Worm (Caenorhabditis elegans): ENCODE measurements around the gene rbd-1.
A peak's percentile ranks its signal among the peaks of the same experiment; 100 is the strongest.

rbd-1 gene

DNA sequence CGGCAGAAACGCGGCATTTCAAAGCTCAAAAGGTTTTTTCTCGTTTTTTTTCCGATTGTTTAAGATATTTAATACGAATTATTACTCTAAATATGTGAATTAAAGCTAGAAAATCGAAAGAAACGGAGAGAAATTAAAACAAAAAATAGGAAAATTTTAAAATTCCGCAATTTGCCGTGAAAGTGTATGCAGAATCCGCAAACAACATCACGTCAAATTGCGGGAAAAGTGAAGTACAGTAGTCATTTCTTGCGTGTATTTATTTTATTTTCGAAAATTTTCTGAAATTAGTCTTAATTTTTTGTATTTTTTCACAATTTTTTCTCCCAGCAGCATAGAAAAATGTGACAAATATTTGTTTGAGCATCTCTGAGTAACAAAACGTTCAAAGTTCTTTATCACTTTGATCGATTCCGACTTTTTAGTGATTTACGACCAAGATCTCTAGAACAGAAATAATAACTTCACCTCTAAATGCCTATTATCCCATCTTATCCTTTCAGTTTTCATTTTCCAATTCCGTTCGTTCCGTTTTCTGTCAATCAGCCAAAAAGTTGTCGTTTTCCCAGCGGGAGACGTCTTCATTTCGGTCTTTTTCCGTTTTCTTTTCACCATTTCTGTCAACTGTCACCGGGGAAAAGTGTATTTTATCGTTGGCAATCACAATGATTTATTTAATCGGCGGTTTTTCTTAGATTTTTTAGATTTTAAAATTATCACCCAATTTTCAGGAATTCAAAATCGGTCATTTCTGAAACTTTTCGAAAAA lies 39.8 kb upstream of the rbd-1 start:
- no peak for TF ChIP-seq jun-1 (tag; optimal IDR thresholded peaks at IDR 0.05)
- TF ChIP-seq lin-39 (tag; optimal IDR thresholded peaks at IDR 0.05) = no peak

DNA sequence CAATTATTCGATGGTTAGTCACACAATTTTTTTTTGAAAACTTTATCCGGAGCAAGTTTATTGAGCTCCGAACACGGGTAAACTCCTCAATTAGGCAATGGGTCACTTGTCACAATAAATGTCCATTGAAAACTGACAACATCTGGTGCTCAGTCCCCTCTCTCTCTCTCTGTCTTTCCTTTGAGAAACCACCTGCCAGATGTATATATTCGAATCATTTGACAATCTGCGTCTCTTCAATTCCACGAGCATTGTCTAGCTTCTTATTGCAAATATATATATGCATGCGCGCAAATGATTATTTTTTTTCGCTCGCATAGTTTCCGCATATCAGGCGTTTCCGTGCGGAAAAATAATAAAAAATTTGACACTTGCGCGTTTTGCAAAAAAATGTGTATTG lies 39.0 kb upstream of the rbd-1 start:
- TF ChIP-seq fkh-10 (GFP tag; optimal IDR thresholded peaks at IDR 0.05) = no peak
- no peak for TF ChIP-seq nhr-67 (tag; optimal IDR thresholded peaks at IDR 0.05)
- no peak for TF ChIP-seq snpc-4 (tag; optimal IDR thresholded peaks at IDR 0.05)
- TF ChIP-seq ceh-16 (tag; optimal IDR thresholded peaks at IDR 0.05) = no peak
- no peak for TF ChIP-seq unc-62 (GFP tag; optimal IDR thresholded peaks at IDR 0.05)
- TF ChIP-seq unc-39 (tag; optimal IDR thresholded peaks at IDR 0.05) = no peak
- no peak for TF ChIP-seq ceh-9 (tag; optimal IDR thresholded peaks at IDR 0.05)
- no peak for TF ChIP-seq egl-5 (tag; optimal IDR thresholded peaks at IDR 0.05)
- no peak for TF ChIP-seq lin-15B (tag; optimal IDR thresholded peaks at IDR 0.05)
- no peak for TF ChIP-seq nhr-77 (tag; optimal IDR thresholded peaks at IDR 0.05)
- no peak for TF ChIP-seq mml-1 (tag; optimal IDR thresholded peaks at IDR 0.05)

DNA sequence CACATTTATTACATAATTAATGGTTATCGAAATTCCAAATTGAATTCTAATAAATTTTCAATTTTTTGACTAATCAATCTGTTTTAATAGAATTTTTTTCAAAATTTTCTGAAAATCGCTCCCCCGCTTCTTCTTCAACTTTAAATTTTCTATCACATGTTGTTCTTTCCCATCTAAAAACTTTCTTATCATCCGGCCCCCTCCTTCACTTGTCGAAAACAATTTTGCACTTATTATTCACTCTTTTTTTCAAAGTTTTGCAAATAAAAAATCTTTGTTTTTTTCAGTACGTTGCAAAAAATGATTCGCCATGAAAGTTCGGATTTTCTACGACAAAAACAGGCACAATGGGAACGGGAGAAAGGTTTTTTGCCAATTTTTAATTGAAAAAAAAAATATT lies 36.4 kb upstream of the rbd-1 start, which contains the start of gene T23B5.3:
TSS of gene T23B5.3 (plus strand) at position 301 of the 400 bp plus-strand sequence.
- no peak for TF ChIP-seq pqm-1 (tag; optimal IDR thresholded peaks at IDR 0.05)

DNA sequence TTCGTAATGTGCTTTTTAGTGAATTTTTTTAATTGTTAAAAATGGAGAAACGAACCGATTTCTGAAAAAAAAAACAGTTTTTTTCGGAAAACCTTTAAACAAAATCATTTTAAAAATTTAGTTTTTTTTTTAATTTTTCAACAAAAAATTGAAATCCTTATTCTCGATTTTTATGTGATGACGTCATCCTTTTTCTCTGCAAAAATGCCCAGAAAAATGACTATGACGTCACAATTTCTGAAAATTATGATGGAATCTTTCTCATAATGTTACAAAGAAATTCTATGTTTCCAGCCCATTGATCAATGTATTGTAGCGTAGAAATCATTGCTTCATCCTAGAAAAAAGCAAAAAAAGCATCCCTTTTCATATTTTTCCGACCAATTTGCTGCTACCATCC lies 35.5 kb upstream of the rbd-1 start:
- no peak for TF ChIP-seq nhr-28 (tag; optimal IDR thresholded peaks at IDR 0.05)
- TF ChIP-seq lsy-12 (tag; optimal IDR thresholded peaks at IDR 0.05) = no peak
- TF ChIP-seq ceh-28 (tag; optimal IDR thresholded peaks at IDR 0.05) = no peak
- TF ChIP-seq unc-39 (tag; optimal IDR thresholded peaks at IDR 0.05) = no peak
- TF ChIP-seq zag-1 (tag; optimal IDR thresholded peaks at IDR 0.05) = no peak
- no peak for TF ChIP-seq elt-1 (tag; optimal IDR thresholded peaks at IDR 0.05)
- TF ChIP-seq nhr-77 (tag; optimal IDR thresholded peaks at IDR 0.05) = no peak
- no peak for TF ChIP-seq nhr-43 (tag; optimal IDR thresholded peaks at IDR 0.05; ENCODE audit: poor library complexity, severe bottlenecking)
- no peak for TF ChIP-seq pqm-1 (tag; optimal IDR thresholded peaks at IDR 0.05)
- TF ChIP-seq ZK546.5 (tag; optimal IDR thresholded peaks at IDR 0.05) = no peak
- no peak for TF ChIP-seq nhr-25 (tag; optimal IDR thresholded peaks at IDR 0.05)
- TF ChIP-seq pha-4 (tag; optimal IDR thresholded peaks at IDR 0.05) = no peak

DNA sequence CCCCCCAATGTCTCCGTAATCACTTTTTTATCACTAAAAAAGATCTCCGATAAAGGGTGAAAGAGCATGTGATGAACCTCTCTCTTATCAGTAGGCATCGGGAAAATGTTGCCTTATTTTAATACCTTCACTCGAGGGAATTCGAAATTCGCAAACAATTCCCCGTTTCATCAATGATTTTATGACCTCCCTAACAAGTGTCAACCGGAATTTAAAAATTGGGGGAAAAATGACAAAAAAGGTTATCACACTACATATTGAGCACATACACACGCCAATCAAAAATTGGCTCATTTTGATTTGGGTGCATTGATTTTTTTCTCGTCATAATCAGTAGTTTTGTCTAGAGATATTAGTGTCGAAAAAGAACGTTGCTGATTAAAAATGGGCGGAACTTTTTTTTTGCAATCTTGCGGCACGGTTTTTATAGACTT lies 35.1 kb upstream of the rbd-1 start:
- TF ChIP-seq nhr-12 (tag; optimal IDR thresholded peaks at IDR 0.05) (no peak), sea-2 (GFP tag; optimal IDR thresholded peaks at IDR 0.05) (no peak), elt-2 (tag; optimal IDR thresholded peaks at IDR 0.05) (peak; percentile 99), ceh-82 (tag; optimal IDR thresholded peaks at IDR 0.05) (no peak), R02D3.7 (tag; optimal IDR thresholded peaks at IDR 0.05) (no peak), pha-4 (tag; optimal IDR thresholded peaks at IDR 0.05) (peak; percentile 34), lin-15B (tag; optimal IDR thresholded peaks at IDR 0.05) (no peak), jun-1 (tag; optimal IDR thresholded peaks at IDR 0.05) (peak; percentile 53), ztf-11 (tag; optimal IDR thresholded peaks at IDR 0.05) (no peak), pqm-1 (tag; optimal IDR thresholded peaks at IDR 0.05) (peak; percentile 91), egl-27 (tag; optimal IDR thresholded peaks at IDR 0.05) (no peak), nhr-77 (tag; optimal IDR thresholded peaks at IDR 0.05) (no peak), nhr-76 (tag; optimal IDR thresholded peaks at IDR 0.05) (no peak), mml-1 (tag; optimal IDR thresholded peaks at IDR 0.05) (no peak)

DNA sequence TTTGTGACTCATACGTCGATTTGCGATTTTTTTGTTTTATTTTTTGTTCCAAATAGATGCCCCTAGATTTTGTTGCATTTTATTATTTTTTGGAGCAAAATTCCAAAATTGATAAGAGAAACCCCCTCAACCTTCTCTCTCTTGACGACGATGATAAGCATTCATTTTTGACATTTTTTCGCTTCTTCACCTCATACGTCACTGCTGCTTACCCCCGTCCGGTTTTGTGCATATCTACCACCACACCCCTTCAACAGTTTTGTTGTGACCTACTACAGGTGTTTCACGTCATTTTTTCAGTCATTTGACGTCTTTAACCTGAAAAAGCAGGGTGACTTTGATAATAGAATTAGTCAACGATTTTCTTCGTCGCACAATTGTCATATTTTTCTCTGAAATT lies 25.9 kb upstream of the rbd-1 start:
- no peak for TF ChIP-seq sea-2 (GFP tag; optimal IDR thresholded peaks at IDR 0.05)
- TF ChIP-seq egl-27 (tag; optimal IDR thresholded peaks at IDR 0.05) = no peak
- TF ChIP-seq nhr-76 (tag; optimal IDR thresholded peaks at IDR 0.05) = no peak
- TF ChIP-seq elt-1 (tag; optimal IDR thresholded peaks at IDR 0.05) = no peak
- TF ChIP-seq jun-1 (tag; optimal IDR thresholded peaks at IDR 0.05) = peak; percentile 18
- TF ChIP-seq nfya-1 (tag; optimal IDR thresholded peaks at IDR 0.05; ENCODE audit: insufficient read depth) = no peak
- peak; percentile 75 for TF ChIP-seq pqm-1 (tag; optimal IDR thresholded peaks at IDR 0.05)
- no peak for TF ChIP-seq fkh-10 (GFP tag; optimal IDR thresholded peaks at IDR 0.05)
- no peak for TF ChIP-seq fkh-2 (tag; optimal IDR thresholded peaks at IDR 0.05)
- TF ChIP-seq lsy-12 (tag; optimal IDR thresholded peaks at IDR 0.05) = no peak
- TF ChIP-seq elt-2 (tag; optimal IDR thresholded peaks at IDR 0.05) = peak; percentile 90
- TF ChIP-seq mml-1 (tag; optimal IDR thresholded peaks at IDR 0.05) = no peak
